Fruit fly (Drosophila melanogaster) whole organism, embryonic: ENCODE data around the gene nAChRalpha6.

Experiments
- Atf6 ChIP-seq: fragments of 200-800 bp; sonication (Bioruptor generic); IDR thresholded peaks from 2 replicates; pipeline ENCODE4 v1.3.6; 2022; ENCODE audit warnings: missing biosample characterization, missing genetic modification characterization
- CG10274 ChIP-seq: fragments of 200-800 bp; sonication (Bioruptor generic); optimal IDR thresholded peaks from 3 replicates; lab custom pipeline; 2017; ENCODE audit warnings: missing biosample characterization, mild to moderate bottlenecking, missing genetic modification characterization
- CG10431 ChIP-seq: fragments of 200-800 bp; sonication (Bioruptor generic); optimal IDR thresholded peaks from 3 replicates; lab custom pipeline; 2018; ENCODE audit warnings: missing biosample characterization, mild to moderate bottlenecking, missing genetic modification characterization
- CG10565 ChIP-seq: fragments of 200-800 bp; sonication (Bioruptor generic); optimal IDR thresholded peaks from 3 replicates; lab custom pipeline; 2016; ENCODE audit warnings: missing biosample characterization, mild to moderate bottlenecking, missing genetic modification characterization
- CG12219 ChIP-seq: fragments of 200-800 bp; sonication (Bioruptor generic); optimal IDR thresholded peaks from 3 replicates; lab custom pipeline; 2018; ENCODE audit warnings: missing biosample characterization, mild to moderate bottlenecking, missing genetic modification characterization
- CG1233 ChIP-seq: fragments of 200-800 bp; sonication (Bioruptor generic); optimal IDR thresholded peaks from 4 replicates; lab custom pipeline; 2018; ENCODE audit warnings: missing biosample characterization, mild to moderate bottlenecking, missing genetic modification characterization
- CG12391 ChIP-seq: fragments of 200-800 bp; sonication (Bioruptor generic); optimal IDR thresholded peaks from 3 replicates; lab custom pipeline; 2018; ENCODE audit warnings: missing biosample characterization, mild to moderate bottlenecking, missing genetic modification characterization, moderate library complexity
- CG13123 ChIP-seq: fragments of 200-800 bp; sonication (Bioruptor generic); optimal IDR thresholded peaks from 2 replicates; lab custom pipeline; 2016; ENCODE audit warnings: missing biosample characterization, missing genetic modification characterization
- CG13424 ChIP-seq: fragments of 200-800 bp; sonication (Bioruptor generic); optimal IDR thresholded peaks from 2 replicates; lab custom pipeline; 2019; ENCODE audit warnings: missing biosample characterization, mild to moderate bottlenecking, missing genetic modification characterization, moderate library complexity
- CG13775 ChIP-seq: fragments of 200-800 bp; sonication (Bioruptor generic); optimal IDR thresholded peaks from 3 replicates; lab custom pipeline; 2017; ENCODE audit warnings: missing biosample characterization, mild to moderate bottlenecking, missing genetic modification characterization
- CG14050 ChIP-seq: fragments of 200-800 bp; sonication (Bioruptor generic); IDR thresholded peaks from 3 replicates; pipeline ENCODE4 v1.3.6; 2022; ENCODE audit warnings: missing biosample characterization, missing genetic modification characterization
- CG14965 ChIP-seq: fragments of 200-800 bp; sonication (Bioruptor generic); optimal IDR thresholded peaks from 2 replicates; lab custom pipeline; 2016; ENCODE audit warnings: missing biosample characterization, missing genetic modification characterization, borderline replicate concordance
- CG15073 ChIP-seq: fragments of 200-800 bp; sonication (Bioruptor generic); optimal IDR thresholded peaks from 2 replicates; lab custom pipeline; 2016; ENCODE audit warnings: missing biosample characterization, missing genetic modification characterization
- CG1603 ChIP-seq: fragments of 200-800 bp; sonication (Bioruptor generic); optimal IDR thresholded peaks from 2 replicates; lab custom pipeline; 2019; ENCODE audit warnings: missing biosample characterization, mild to moderate bottlenecking, missing genetic modification characterization, moderate library complexity
- CG2129 ChIP-seq: fragments of 200-800 bp; sonication (Bioruptor generic); IDR thresholded peaks from 2 replicates; pipeline ENCODE4 v1.3.6; 2022; ENCODE audit warnings: missing biosample characterization, missing genetic modification characterization; ENCODE audit not compliant: partially characterized antibody
- CG31441 ChIP-seq: fragments of 200-800 bp; sonication (Bioruptor generic); IDR thresholded peaks from 2 replicates; pipeline ENCODE4 v1.3.6; 2022; ENCODE audit warnings: missing biosample characterization, missing genetic modification characterization
- CG32532 ChIP-seq: fragments of 200-800 bp; sonication (Bioruptor generic); IDR thresholded peaks from 2 replicates; pipeline ENCODE4 v1.3.6; 2022; ENCODE audit warnings: missing biosample characterization, missing genetic modification characterization
- CG32767 ChIP-seq: fragments of 200-800 bp; sonication (Bioruptor generic); IDR thresholded peaks from 2 replicates; pipeline ENCODE4 v1.3.6; 2022; ENCODE audit warnings: missing biosample characterization, missing genetic modification characterization
- CG34376 ChIP-seq: fragments of 200-800 bp; sonication (Bioruptor generic); optimal IDR thresholded peaks from 2 replicates; lab custom pipeline; 2018; ENCODE audit warnings: missing biosample characterization, mild to moderate bottlenecking, missing genetic modification characterization
- CG3847 ChIP-seq: fragments of 200-800 bp; sonication (Bioruptor generic); IDR thresholded peaks from 2 replicates; pipeline ENCODE4 v1.3.6; 2022; ENCODE audit warnings: missing biosample characterization, missing genetic modification characterization
- CG43689 ChIP-seq: fragments of 200-800 bp; sonication (Bioruptor generic); IDR thresholded peaks from 2 replicates; pipeline ENCODE4 v1.3.6; 2022; ENCODE audit warnings: missing biosample characterization, missing genetic modification characterization
- CG5953 ChIP-seq: fragments of 200-800 bp; sonication (Bioruptor generic); IDR thresholded peaks from 2 replicates; pipeline ENCODE4 v1.3.6; 2022; ENCODE audit warnings: missing biosample characterization, missing genetic modification characterization
- CG7963 ChIP-seq: fragments of 200-800 bp; sonication (Bioruptor generic); IDR thresholded peaks from 3 replicates; pipeline ENCODE4 v1.3.6; 2022; ENCODE audit warnings: missing biosample characterization, missing genetic modification characterization; ENCODE audit not compliant: partially characterized antibody
- CG8290 ChIP-seq, 3 experiments: fragments of 200-800 bp; sonication (Bioruptor generic); optimal IDR thresholded peaks; 2 replicates each; lab custom pipeline; 2016 to 2019; ENCODE audit warnings: missing biosample characterization in 3 of 3, missing genetic modification characterization in 3 of 3, mild to moderate bottlenecking in 2 of 3, moderate library complexity in 1 of 3
- Camta ChIP-seq: fragments of 200-800 bp; sonication (Bioruptor generic); optimal IDR thresholded peaks from 2 replicates; lab custom pipeline; 2016; ENCODE audit warnings: missing biosample characterization, missing genetic modification characterization
- CkIIα-i1 ChIP-seq: fragments of 200-800 bp; sonication (Bioruptor generic); IDR thresholded peaks from 2 replicates; pipeline ENCODE4 v1.3.6; 2022; ENCODE audit warnings: missing biosample characterization, missing genetic modification characterization
- CoRest ChIP-seq: fragments of 200-800 bp; sonication (Bioruptor generic); optimal IDR thresholded peaks from 3 replicates; lab custom pipeline; 2018; ENCODE audit warnings: missing biosample characterization, mild to moderate bottlenecking, missing genetic modification characterization, moderate library complexity
- D19B ChIP-seq: fragments of 200-800 bp; sonication (Bioruptor generic); optimal IDR thresholded peaks from 2 replicates; lab custom pipeline; 2017; ENCODE audit warnings: missing biosample characterization, mild to moderate bottlenecking, missing genetic modification characterization
- Dip3 ChIP-seq: fragments of 200-800 bp; sonication (Bioruptor generic); optimal IDR thresholded peaks from 3 replicates; lab custom pipeline; 2016; ENCODE audit warnings: missing biosample characterization, missing genetic modification characterization
- Fer3 ChIP-seq: fragments of 200-800 bp; sonication (Bioruptor generic); optimal IDR thresholded peaks from 2 replicates; lab custom pipeline; 2018; ENCODE audit warnings: missing biosample characterization, mild to moderate bottlenecking, missing genetic modification characterization, moderate library complexity
- Hmr ChIP-seq: fragments of 200-800 bp; sonication (Bioruptor generic); optimal IDR thresholded peaks from 3 replicates; lab custom pipeline; 2017; ENCODE audit warnings: mild to moderate bottlenecking, missing biosample characterization, missing genetic modification reagents, missing genetic modification characterization
- Meics ChIP-seq: fragments of 200-800 bp; sonication (Bioruptor generic); optimal IDR thresholded peaks from 2 replicates; lab custom pipeline; 2017; ENCODE audit warnings: missing biosample characterization, mild to moderate bottlenecking, missing genetic modification characterization
- Sox102F ChIP-seq: fragments of 200-800 bp; sonication (Bioruptor generic); optimal IDR thresholded peaks from 2 replicates; lab custom pipeline; 2018; ENCODE audit warnings: missing biosample characterization, mild to moderate bottlenecking, missing genetic modification characterization, moderate library complexity
- Ssrp ChIP-seq: fragments of 200-800 bp; sonication (Bioruptor generic); optimal IDR thresholded peaks from 2 replicates; lab custom pipeline; 2018; ENCODE audit warnings: missing biosample characterization, mild to moderate bottlenecking, missing genetic modification characterization, moderate library complexity
- Trl ChIP-seq, 3 experiments: fragments of >200 bp in 2 of 3; fragments of 200-800 bp in 1 of 3; sonication (Bioruptor generic) in 1 of 3; optimal IDR thresholded peaks; 2 replicates in 1 of 3; 3 replicates in 2 of 3; lab custom pipeline; 2016 to 2017; ENCODE audit warnings: missing biosample characterization in 1 of 3, missing genetic modification characterization in 1 of 3
- ac ChIP-seq: fragments of 200-800 bp; sonication (Bioruptor generic); optimal IDR thresholded peaks from 3 replicates; lab custom pipeline; 2017; ENCODE audit warnings: missing biosample characterization, mild to moderate bottlenecking, missing genetic modification characterization
- ap ChIP-seq: fragments of 200-800 bp; sonication (Bioruptor generic); IDR thresholded peaks from 2 replicates; pipeline ENCODE4 v1.3.6; 2022; ENCODE audit warnings: missing biosample characterization, missing genetic modification characterization
- ash1 ChIP-seq: fragments of 200-800 bp; sonication (Bioruptor generic); optimal IDR thresholded peaks from 2 replicates; lab custom pipeline; 2018; ENCODE audit warnings: missing biosample characterization, mild to moderate bottlenecking, missing genetic modification characterization
- chn ChIP-seq: fragments of 200-800 bp; sonication (Bioruptor generic); optimal IDR thresholded peaks from 2 replicates; lab custom pipeline; 2016; ENCODE audit warnings: missing biosample characterization, missing genetic modification characterization
- crp ChIP-seq, 2 experiments: fragments of 200-800 bp; sonication (Bioruptor generic); optimal IDR thresholded peaks; 2 replicates in 1 of 2; 3 replicates in 1 of 2; lab custom pipeline; 2017; ENCODE audit warnings: missing biosample characterization in 2 of 2, missing genetic modification characterization in 2 of 2, mild to moderate bottlenecking in 1 of 2, moderate library complexity in 1 of 2
- dm ChIP-seq: fragments of 200-800 bp; sonication (Bioruptor generic); optimal IDR thresholded peaks from 3 replicates; lab custom pipeline; 2016; ENCODE audit warnings: missing biosample characterization, missing genetic modification characterization
- dmrt99B ChIP-seq: fragments of 200-800 bp; sonication (Bioruptor generic); optimal IDR thresholded peaks from 2 replicates; lab custom pipeline; 2018; ENCODE audit warnings: missing biosample characterization, mild to moderate bottlenecking, missing genetic modification characterization, moderate library complexity
- fd102C ChIP-seq: fragments of 200-800 bp; sonication (Bioruptor generic); optimal IDR thresholded peaks from 2 replicates; lab custom pipeline; 2018; ENCODE audit warnings: missing biosample characterization, mild to moderate bottlenecking, missing genetic modification characterization, moderate library complexity
- hth ChIP-seq: fragments of >200 bp; optimal IDR thresholded peaks from 2 replicates; lab custom pipeline; 2017; ENCODE audit warnings: inconsistent platforms
- kni ChIP-seq: fragments of 200-800 bp; sonication (Bioruptor generic); optimal IDR thresholded peaks from 3 replicates; lab custom pipeline; 2017; ENCODE audit warnings: mild to moderate bottlenecking, missing biosample characterization, missing genetic modification reagents, missing genetic modification characterization
- pzg ChIP-seq: fragments of 200-800 bp; sonication (Bioruptor generic); optimal IDR thresholded peaks from 3 replicates; lab custom pipeline; 2018; ENCODE audit warnings: missing biosample characterization, mild to moderate bottlenecking, missing genetic modification characterization, moderate library complexity
- ranshi ChIP-seq: fragments of 200-800 bp; sonication (Bioruptor generic); IDR thresholded peaks from 2 replicates; pipeline ENCODE4 v1.3.6; 2022; ENCODE audit warnings: missing biosample characterization, missing genetic modification characterization
- rib ChIP-seq: fragments of 200-800 bp; sonication (Bioruptor generic); IDR thresholded peaks from 2 replicates; pipeline ENCODE4 v1.3.6; 2022; ENCODE audit warnings: missing biosample characterization, missing genetic modification characterization
- ttk ChIP-seq: fragments of 200-800 bp; sonication (Bioruptor generic); IDR thresholded peaks from 2 replicates; pipeline ENCODE4 v2.1.2; 2022; ENCODE audit warnings: missing biosample characterization, missing genetic modification characterization

Gene nAChRalpha6

dm6 chr2L:9908468-9908967 is 22.5 kb upstream of the nAChRalpha6 start, which contains the start of gene CG13124 (continued):
- TF ChIP-seq ttk (GFP tag; lab: Robert Waterston, UW) (no peak), CG10431 (no peak), Camta (GFP tag; lab: Kevin White, UChicago) (no peak), CG7963 (GFP tag; lab: Robert Waterston, UW) (no peak), CG31441 (GFP tag; lab: Robert Waterston, UW) (no peak), CG2129 (no peak), Hmr (GFP tag; lab: Kevin White, UChicago) (peak; percentile 55), CG13424 (tag; lab: Kevin White, UChicago) (peak; percentile 40), D19B (GFP tag; lab: Kevin White, UChicago) (no peak), CG34376 (GFP tag; lab: Kevin White, UChicago) (peak; percentile 62), CG13123 (GFP tag; lab: Kevin White, UChicago) (no peak), CG12391 (tag; lab: Kevin White, UChicago) (peak; percentile 5), Ssrp (tag; lab: Kevin White, UChicago) (no peak), CoRest (tag; lab: Kevin White, UChicago) (no peak), Dip3 (GFP tag; lab: Kevin White, UChicago) (no peak), CG32767 (GFP tag; lab: Robert Waterston, UW) (0 out of 2 replicates have a peak, but pooled peaks have one; percentile 14), CG14965 (GFP tag; lab: Kevin White, UChicago) (no peak), chn (no peak), ranshi (GFP tag; lab: Robert Waterston, UW) (no peak), hth (lab: Kevin White, UChicago) (no peak), Sox102F (GFP tag; lab: Kevin White, UChicago) (peak; percentile 4), dm (no peak), CG43689 (GFP tag; lab: Robert Waterston, UW) (no peak), ac (GFP tag; lab: Kevin White, UChicago) (no peak), rib (GFP tag; lab: Robert Waterston, UW) (peak; percentile 56; the same call in 1 of the 2 replicates), Meics (GFP tag; lab: Kevin White, UChicago) (peak; percentile 54), CG10565 (GFP tag; lab: Kevin White, UChicago) (no peak), CG12219 (GFP tag; lab: Kevin White, UChicago) (peak; percentile 36), CG10274 (GFP tag; lab: Kevin White, UChicago) (no peak), CG1233 (GFP tag; lab: Kevin White, UChicago) (no peak), Fer3 (tag; lab: Kevin White, UChicago) (no peak), Trl (optimal IDR thresholded peaks at IDR 0.05; lab: Kevin White, UChicago) (peak; percentile 55 to 84), Trl (GFP tag; optimal IDR thresholded peaks at IDR 0.05; lab: Kevin White, UChicago) (no peak), CG3847 (0 out of 2 replicates have a peak, but pooled peaks have one; percentile 7), CG32532 (peak; percentile 73; the same call in 1 of the 2 replicates), crp (GFP tag; optimal IDR thresholded peaks at IDR 0.05; lab: Kevin White, UChicago) (no peak), CG14050 (no peak), CG8290 (GFP tag; optimal IDR thresholded peaks at IDR 0.05; lab: Kevin White, UChicago) (no peak), CG8290 (tag; optimal IDR thresholded peaks at IDR 0.05; lab: Kevin White, UChicago) (peak in 1 of 2 experiments; percentile 46), fd102C (GFP tag; lab: Kevin White, UChicago) (no peak), CG5953 (GFP tag; lab: Robert Waterston, UW) (no peak), CG1603 (tag; lab: Kevin White, UChicago) (no peak), kni (GFP tag; lab: Kevin White, UChicago) (no peak), CG13775 (GFP tag; lab: Kevin White, UChicago) (no peak), Atf6 (GFP tag; lab: Robert Waterston, UW) (peak; percentile 59), dmrt99B (tag; lab: Kevin White, UChicago) (peak; percentile 11), ash1 (GFP tag; lab: Kevin White, UChicago) (no peak), CG15073 (GFP tag; lab: Kevin White, UChicago) (no peak), pzg (GFP tag; lab: Kevin White, UChicago) (no peak), ap (GFP tag; lab: Robert Waterston, UW) (0 out of 2 replicates have a peak, but pooled peaks have one; percentile 22), CkIIα-i1 (GFP tag; lab: Robert Waterston, UW) (no peak)
